Fruit fly (Drosophila melanogaster): ENCODE measurements around the gene MRP.

The MRP gene

DNA sequence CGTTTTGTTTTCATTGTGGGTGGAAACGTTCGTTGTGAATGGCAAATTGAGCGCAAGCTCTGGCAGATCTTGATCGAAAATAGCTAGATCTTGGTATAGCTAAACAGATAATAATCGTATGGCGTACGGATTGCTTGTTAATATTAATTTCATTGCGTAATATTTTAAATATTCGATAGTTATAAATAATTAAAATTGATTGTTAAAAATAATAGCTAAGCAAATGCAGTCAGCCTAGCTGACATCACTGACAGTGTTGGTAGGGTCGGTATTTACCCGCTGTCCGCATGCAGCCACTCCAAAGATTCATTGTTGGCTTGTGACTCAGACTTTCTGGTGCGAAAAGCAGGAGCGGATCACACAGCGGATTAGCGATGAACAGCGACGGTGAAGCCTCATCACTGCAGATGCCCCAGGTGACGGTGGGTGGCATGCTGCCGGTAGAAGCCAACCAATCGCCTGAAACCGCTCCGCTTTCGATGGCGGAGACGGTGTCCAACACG lies 14.4 kb upstream of the MRP start, which contains the start of the genes CG5776 and spict:
Gene CG5776, minus strand, starts transcription at position 34 of the 503 bp plus-strand sequence.
Gene spict, plus strand, starts transcription at position 308 of the 503 bp plus-strand sequence.
- TF ChIP-seq CG17801 (GFP tag; optimal IDR thresholded peaks at IDR 0.05; ENCODE audit: partially characterized antibody) = peak; percentile 81

DNA sequence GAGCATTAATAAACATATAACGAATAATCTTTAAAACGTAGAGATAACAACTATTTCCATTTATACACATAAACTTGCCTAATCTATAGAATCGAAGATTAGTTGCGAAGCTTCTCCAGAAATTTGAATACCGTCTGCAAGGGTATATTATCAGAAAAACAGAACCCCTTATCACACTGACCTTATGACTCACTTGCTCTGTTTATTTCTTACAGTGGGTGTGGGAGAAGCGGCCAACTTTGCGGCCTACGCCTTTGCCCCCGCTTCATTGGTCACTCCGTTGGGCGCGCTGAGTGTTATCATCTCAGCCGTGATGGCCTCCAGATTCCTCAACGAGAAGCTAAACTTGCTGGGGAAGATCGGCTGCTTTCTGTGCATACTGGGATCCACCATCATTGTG lies 13.5 kb upstream of the MRP start:
- no peak for TF ChIP-seq CG17801 (GFP tag; optimal IDR thresholded peaks at IDR 0.05; ENCODE audit: partially characterized antibody)

DNA sequence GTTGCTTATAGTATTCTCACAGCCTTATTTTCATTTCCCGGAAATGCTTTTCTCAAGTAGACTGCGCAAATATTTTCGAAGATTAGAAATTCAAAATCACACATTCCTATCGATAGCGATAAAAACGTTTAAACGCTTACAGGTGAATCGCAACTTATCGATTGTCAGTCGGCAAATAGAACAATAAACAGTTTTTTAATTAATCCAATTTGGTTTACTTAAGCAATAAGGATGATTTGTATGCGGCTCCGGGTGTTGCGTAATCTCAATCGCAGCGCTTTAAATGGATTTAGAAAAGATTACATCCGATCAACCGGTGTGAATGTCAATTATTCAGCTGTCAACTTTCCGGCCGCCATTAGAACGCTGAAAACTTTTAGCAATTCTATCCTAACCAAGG lies 11.3 kb upstream of the MRP start, which contains the start of the genes CG6180 and CG15484:
Gene CG6180, plus strand, starts transcription at position 122 of the 400 bp plus-strand sequence.
Gene CG15484, minus strand, starts transcription at position 172 of the 400 bp plus-strand sequence.
- peak; percentile 22 for TF ChIP-seq CG17801 (GFP tag; optimal IDR thresholded peaks at IDR 0.05; ENCODE audit: partially characterized antibody)

DNA sequence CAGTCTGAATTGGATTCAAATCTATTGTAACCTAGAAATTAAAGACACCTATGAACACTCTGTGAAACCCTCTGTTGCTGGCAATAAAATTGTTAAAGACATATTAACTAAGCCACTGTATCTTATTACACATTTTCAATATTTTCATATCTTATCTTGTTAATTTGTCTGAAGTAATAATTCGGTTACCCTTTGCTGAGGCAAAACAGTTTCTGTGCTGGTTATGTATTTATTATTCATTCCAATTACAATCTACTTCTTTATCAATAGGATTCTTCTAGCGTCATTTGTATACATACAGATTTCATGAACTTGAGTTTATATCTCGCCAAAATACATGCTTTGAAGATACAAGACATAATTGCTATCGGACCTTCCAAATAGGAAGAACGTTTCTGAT lies 10.3 kb upstream of the MRP start:
- TF ChIP-seq CG17801 (GFP tag; optimal IDR thresholded peaks at IDR 0.05; ENCODE audit: partially characterized antibody) = no peak

DNA sequence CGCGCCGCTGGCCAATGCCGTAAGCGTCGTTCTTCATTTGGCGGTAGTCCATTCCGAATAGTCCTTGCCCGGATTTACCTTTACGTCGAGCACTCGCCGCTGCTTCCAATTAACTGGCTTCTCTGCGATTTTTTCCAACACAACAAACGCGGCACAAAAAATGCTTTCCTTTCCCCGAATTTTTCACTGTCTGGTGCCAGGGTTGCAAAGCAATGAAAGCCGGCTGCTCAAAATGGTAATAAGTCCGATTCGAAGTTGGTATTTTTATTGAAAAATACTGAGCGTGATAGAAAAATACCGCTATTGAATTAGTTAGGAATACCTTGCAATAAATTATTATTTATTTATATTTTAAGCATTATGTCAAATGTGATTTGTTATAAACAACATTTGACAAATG lies 6.6 kb upstream of the MRP start:
- peak; percentile 17 for TF ChIP-seq CG17801 (GFP tag; optimal IDR thresholded peaks at IDR 0.05; ENCODE audit: partially characterized antibody)

DNA sequence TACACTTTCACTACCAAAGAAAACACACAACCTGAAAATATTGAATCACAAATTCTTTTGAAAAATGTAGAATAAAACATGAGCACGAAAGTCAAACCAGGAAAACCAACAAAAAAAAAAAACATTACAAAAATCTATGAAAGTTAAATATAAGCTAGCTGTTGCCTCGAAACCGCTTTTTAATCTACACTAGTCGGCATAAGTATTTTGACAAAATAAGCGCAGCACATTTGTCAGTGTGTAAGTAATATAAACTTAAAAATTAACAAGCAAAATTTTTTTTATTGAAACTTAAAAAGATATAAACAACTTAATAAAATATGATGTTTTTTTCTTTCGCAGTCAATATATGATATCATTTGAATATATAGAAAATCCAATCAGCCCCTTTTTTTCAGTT lies 6.0 kb upstream of the MRP start, which contains the start of gene CG5787:
Gene CG5787, minus strand, starts transcription at position 101 of the 400 bp plus-strand sequence.
- TF ChIP-seq CG17801 (GFP tag; optimal IDR thresholded peaks at IDR 0.05; ENCODE audit: partially characterized antibody) = no peak

DNA sequence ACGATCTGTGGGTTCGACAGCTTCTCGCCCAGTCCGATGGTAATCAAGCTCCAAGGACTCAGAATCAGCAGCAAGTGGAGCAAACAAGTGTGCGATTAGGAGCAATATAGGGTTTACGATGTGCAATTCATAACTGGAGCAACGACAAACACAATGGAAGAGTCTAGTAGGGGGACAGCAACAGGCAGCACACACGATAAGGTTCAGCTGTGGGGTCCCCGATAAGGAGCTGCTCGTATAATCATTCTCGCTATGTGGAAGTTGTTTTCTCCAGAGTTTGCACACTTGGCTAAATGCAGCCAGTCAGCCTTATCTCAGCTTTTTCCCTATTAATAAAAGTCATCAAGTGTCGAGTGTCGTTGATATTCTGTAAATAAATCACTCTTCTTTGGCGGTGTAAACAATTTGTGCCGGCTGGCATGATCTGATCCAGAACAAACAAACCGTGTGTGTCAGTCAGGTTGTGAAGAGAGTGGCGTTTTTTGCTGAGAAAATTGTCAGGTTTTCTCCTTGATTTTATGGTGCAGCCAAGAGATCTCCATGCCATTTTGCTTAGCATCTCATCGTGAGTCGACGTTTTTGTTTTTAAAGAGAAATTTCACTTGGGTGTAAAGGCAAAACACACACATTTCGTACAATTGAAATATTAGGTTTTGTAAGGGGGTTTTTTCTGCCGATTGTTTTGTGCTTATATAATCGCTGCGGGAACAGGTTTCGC lies 1.0 kb downstream of the MRP start:
- no peak for TF ChIP-seq CG17801 (GFP tag; optimal IDR thresholded peaks at IDR 0.05; ENCODE audit: partially characterized antibody)

DNA sequence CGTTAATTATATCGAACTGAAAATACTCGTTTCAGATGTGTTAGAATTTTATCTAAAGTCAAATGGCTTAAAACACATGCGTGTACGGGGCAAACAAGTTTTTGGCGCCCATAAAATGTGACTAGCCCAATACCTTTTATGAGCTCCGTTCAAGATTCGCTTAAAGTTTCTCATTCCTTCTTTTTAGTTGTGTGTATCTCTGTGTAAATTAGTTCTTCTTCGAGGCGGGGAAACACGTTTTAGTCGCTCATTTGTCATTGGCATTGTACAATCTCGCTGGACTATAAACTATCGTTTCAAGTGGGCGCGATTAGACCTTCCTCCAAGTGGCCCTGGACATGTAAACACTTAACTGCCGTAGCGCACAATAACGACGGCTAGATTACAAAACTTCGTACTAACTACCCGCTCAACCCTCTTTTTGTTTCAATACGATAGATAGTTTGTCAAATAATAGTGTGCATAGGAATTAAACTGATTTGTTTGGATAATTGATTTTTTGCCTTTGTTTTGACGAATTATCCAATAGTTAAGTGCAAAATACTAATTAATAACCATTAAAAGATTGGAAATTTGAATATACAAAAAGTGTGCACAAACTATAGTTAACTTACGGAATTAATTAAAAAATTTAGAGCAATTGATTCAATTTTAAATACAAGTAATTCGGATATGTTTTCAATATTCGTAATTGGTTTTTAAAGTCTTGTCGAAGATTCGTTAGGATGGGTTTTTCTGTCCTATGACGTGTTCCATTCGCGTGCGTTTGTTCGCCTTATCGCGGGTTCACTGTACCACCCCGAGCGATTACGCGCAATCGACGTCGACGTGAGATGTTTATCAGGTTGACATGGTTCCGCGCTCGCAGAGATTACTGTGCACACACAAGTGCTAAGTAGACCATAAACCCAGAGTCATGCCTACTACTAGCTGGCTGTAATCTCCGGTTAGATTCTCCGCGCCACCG lies 1.9 kb downstream of the MRP start:
- TF ChIP-seq CG17801 (GFP tag; optimal IDR thresholded peaks at IDR 0.05; ENCODE audit: partially characterized antibody) = no peak

DNA sequence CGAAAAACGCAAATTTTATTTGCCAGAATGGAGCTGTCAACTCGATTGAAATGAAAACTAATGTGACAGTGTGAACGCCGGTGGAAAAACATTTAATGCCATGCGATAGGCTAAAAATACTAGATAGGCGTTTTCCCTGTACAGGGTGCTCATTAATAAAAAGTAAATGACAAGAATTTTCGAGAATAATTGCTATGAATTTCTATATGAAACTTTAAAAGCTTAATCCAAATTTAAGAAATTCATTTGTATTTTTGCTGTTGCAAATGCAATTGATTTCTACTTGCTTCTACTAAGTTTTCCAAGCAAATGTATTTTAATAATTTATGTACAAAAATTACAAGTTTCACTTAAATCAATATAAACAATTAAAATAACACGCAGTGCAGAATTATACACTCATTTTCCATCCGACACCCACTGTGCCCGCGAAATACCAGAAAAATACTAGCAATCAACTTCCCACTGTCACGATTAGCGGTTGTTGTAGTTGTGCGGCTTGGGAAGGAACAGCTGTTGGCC lies 3.0 kb downstream of the MRP start, which contains the start of gene Pih1D1:
Gene Pih1D1, minus strand, starts transcription at position 50 of the 522 bp plus-strand sequence.
- TF ChIP-seq CG17801 (GFP tag; optimal IDR thresholded peaks at IDR 0.05; ENCODE audit: partially characterized antibody) = peak; percentile 95

DNA sequence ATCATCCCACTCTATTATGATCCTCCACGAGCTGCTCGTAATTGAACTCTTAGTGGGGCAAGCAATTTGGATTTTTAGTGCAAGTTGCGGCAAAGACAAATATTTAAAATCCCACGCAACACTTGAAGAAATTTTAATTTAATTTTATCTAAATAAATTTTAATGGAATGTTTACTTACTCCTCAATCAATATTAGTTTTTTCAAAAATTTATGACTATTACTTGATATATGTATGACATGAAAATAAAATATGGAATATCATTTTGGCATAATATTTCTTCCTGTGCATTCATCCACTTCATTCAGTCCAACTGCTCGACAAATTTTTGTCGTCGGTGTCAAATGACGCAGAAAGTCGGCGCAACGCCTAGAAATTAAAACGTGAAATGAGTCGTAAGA lies 31.2 kb downstream of the MRP start:
- no peak for TF ChIP-seq CG17801 (GFP tag; optimal IDR thresholded peaks at IDR 0.05; ENCODE audit: partially characterized antibody)

DNA sequence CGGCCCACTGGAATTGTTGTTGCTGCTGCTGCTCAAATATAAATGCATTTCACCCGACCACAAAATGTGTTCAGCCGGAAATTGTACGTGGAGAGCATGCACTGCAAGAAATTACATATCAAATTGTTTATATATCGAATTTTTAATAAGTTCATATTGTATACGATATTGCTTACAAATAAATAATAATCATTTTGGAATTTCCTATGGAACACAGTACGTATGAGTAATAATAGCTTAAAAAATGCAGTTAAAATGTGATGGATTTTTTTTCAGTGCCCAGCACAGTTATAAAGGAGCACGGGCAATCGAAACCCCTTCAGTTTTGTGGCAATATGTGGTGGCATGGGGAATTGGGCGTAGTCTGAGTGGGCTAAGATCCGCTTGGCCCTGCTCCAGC lies 37.6 kb downstream of the MRP start:
- no peak for TF ChIP-seq CG17801 (GFP tag; optimal IDR thresholded peaks at IDR 0.05; ENCODE audit: partially characterized antibody)

DNA sequence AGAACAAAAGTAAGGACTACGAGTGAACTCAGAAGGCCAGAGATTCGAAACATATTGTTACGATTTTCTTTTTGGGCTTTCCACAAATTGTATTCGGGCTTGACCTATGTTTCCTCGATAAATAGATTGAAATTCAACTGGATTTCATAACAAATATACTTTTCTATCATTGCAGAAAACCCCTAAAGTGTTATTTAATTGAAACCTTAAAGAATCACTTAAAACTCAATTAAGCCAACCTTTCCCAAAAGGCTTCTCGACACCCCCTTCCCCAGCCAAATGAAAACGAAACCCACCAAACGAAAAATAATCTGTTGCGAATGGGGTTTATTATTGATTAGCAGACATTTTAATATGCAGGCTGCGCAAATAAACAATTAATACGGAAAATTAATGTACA lies 42.9 kb downstream of the MRP start, which contains the start of gene CG15483:
Gene CG15483, minus strand, starts transcription at position 101 of the 400 bp plus-strand sequence.
- no peak for TF ChIP-seq CG17801 (GFP tag; optimal IDR thresholded peaks at IDR 0.05; ENCODE audit: partially characterized antibody)

DNA sequence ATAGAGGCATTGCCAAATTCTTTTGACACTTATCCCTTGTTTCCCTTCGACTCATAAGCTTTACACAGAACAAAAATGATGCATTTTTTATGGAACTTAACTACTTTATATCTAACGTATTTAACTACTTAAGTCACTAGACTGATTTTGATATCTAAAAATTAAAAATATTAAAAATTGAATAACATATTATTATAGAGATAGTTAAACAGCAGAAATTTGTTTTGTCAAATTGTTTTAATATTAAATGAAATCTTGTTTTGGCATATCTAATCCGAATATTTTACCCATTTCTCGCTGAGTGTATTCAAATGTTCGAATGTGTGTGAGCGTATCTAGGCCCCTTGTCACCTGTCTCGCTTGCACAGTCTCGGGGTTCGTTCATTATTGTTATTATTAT lies 53.0 kb downstream of the MRP start:
- TF ChIP-seq CG17801 (GFP tag; optimal IDR thresholded peaks at IDR 0.05; ENCODE audit: partially characterized antibody) = no peak

DNA sequence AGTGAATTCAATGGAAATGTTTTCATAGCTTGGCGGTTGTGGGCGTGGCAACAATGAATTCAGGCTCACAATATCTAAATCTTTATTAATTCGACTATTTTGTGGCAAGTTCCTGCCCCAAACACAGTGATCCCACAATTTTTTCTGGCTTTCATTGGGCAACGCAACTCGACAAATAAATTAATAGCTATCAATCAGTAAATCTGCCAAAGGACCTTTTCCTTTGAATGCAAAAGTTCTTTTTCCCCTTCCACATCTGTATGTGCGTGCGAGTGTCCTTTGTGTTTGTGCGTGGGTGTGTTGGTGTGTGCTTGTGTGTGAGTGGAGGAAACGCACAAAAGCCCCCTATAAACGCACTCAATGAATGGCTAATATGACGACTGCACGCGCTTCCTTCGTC lies 61.8 kb downstream of the MRP start:
- TF ChIP-seq CG17801 (GFP tag; optimal IDR thresholded peaks at IDR 0.05; ENCODE audit: partially characterized antibody) = no peak

DNA sequence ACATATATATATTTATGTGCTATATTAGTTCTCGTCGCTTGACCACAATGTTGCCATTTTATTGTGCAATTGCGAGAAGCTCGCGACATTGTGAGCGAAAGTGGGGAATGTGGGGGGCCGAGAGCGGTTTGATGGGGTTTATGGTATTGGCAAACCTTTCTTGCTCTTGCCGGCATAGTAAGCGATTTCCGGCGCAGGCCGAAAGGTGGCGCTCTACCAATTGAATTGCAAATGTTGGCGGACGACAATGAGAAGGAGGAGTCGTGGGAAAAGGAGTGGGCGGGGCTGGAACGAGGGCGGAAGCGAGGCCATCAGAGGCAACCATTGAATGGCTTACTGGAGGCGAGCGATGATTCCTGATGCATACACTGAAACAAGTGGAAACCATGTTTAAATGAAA lies 84.6 kb downstream of the MRP start:
- no peak for TF ChIP-seq CG17801 (GFP tag; optimal IDR thresholded peaks at IDR 0.05; ENCODE audit: partially characterized antibody)

All from ovary, adult (tissue).